Worm (Caenorhabditis elegans) whole organism, L4/young adult: ENCODE data around the gene E01G4.3.

Source experiments
- W03F9.2 ChIP-seq: fragments of 150-350 bp; optimal IDR thresholded peaks from 2 replicates; lab custom pipeline; 2014; ENCODE audit warnings: missing biosample characterization, missing genetic modification characterization
- dao-5 ChIP-seq: sonication (generic microtip); optimal IDR thresholded peaks from 2 replicates; lab custom pipeline; 2016; ENCODE audit warnings: missing genotype, missing genetic modification characterization, moderate library complexity, missing compliant biosample characterization
- him-1 ChIP-seq: sonication (generic microtip); optimal IDR thresholded peaks from 2 replicates; lab custom pipeline; 2016; ENCODE audit warnings: missing genotype, missing genetic modification reagents, missing genetic modification characterization, missing compliant biosample characterization

Gene E01G4.3

ce11 chrII:13412335-13412734 lies 57.1 kb downstream of the E01G4.3 start, which contains the start of gene Y48C3A.18:
Gene Y48C3A.18, plus strand, starts transcription at chrII:13412635.
- no peak for TF ChIP-seq dao-5
- no peak for TF ChIP-seq him-1 (tag; lab: Kevin White, UChicago)
- no peak for TF ChIP-seq W03F9.2 (tag; lab: Kevin White, UChicago)
